Worm (Caenorhabditis elegans) whole organism, mixed stage, embryonic: ENCODE data around the gene C45B11.9.

Experiments used
- M03D4.4 ChIP-seq: sonication (generic microtip); optimal IDR thresholded peaks from 2 replicates; lab custom pipeline; 2017; ENCODE audit warnings: mild to moderate bottlenecking, missing genetic modification characterization, missing compliant biosample characterization
- blmp-1 ChIP-seq: fragments of 150-350 bp; optimal IDR thresholded peaks from 2 replicates; lab custom pipeline; 2014; ENCODE audit warnings: missing biosample characterization, missing genetic modification characterization
- ceh-39 ChIP-seq: fragments of 150-350 bp; optimal IDR thresholded peaks from 2 replicates; lab custom pipeline; 2014; ENCODE audit warnings: missing biosample characterization, missing genetic modification characterization
- ceh-43 ChIP-seq: fragments of 200-800 bp; sonication (Bioruptor generic); optimal IDR thresholded peaks from 2 replicates; lab custom pipeline; 2018; ENCODE audit warnings: mild to moderate bottlenecking, missing genetic modification characterization, moderate library complexity, missing compliant biosample characterization
- ceh-83 ChIP-seq: fragments of 200-800 bp; sonication (Bioruptor generic); optimal IDR thresholded peaks from 2 replicates; lab custom pipeline; 2018; ENCODE audit warnings: mild to moderate bottlenecking, missing genetic modification characterization, missing compliant biosample characterization
- ces-1 ChIP-seq: fragments of 150-350 bp; optimal IDR thresholded peaks from 2 replicates; lab custom pipeline; 2014; ENCODE audit warnings: missing biosample characterization, missing genetic modification reagents, missing genetic modification characterization
- cnd-1 ChIP-seq: fragments of 200-800 bp; sonication (Bioruptor generic); optimal IDR thresholded peaks from 2 replicates; lab custom pipeline; 2018; ENCODE audit warnings: mild to moderate bottlenecking, missing genetic modification characterization, missing compliant biosample characterization
- elt-3 ChIP-seq: fragments of 150-350 bp; optimal IDR thresholded peaks from 2 replicates; lab custom pipeline; 2014; ENCODE audit warnings: missing biosample characterization, missing genetic modification characterization
- flh-1 ChIP-seq: fragments of 200-800 bp; sonication (Bioruptor generic); optimal IDR thresholded peaks from 2 replicates; lab custom pipeline; 2018; ENCODE audit warnings: mild to moderate bottlenecking, missing genetic modification characterization, moderate library complexity, missing compliant biosample characterization
- ham-2 ChIP-seq: fragments of 200-800 bp; sonication (Bioruptor generic); optimal IDR thresholded peaks from 2 replicates; lab custom pipeline; 2018; ENCODE audit warnings: mild to moderate bottlenecking, missing genetic modification characterization, missing compliant biosample characterization
- hlh-1 ChIP-seq: fragments of 150-350 bp; optimal IDR thresholded peaks from 2 replicates; lab custom pipeline; 2014; ENCODE audit warnings: missing biosample characterization, missing genetic modification reagents, missing genetic modification characterization
- lin-13 ChIP-seq: fragments of 150-350 bp; optimal IDR thresholded peaks from 2 replicates; lab custom pipeline; 2014; ENCODE audit warnings: missing biosample characterization, missing genetic modification characterization
- lin-32 ChIP-seq: fragments of 200-800 bp; sonication (Bioruptor generic); optimal IDR thresholded peaks from 2 replicates; lab custom pipeline; 2018; ENCODE audit warnings: mild to moderate bottlenecking, missing genetic modification characterization, missing compliant biosample characterization
- lsy-2 ChIP-seq: fragments of 150-350 bp; optimal IDR thresholded peaks from 2 replicates; lab custom pipeline; 2014; ENCODE audit warnings: missing biosample characterization, missing genetic modification characterization
- mep-1 ChIP-seq: fragments of 150-350 bp; optimal IDR thresholded peaks from 2 replicates; lab custom pipeline; 2017; ENCODE audit warnings: missing biosample characterization, missing genetic modification reagents, missing genetic modification characterization, inconsistent platforms
- nhr-12 ChIP-seq: fragments of 150-350 bp; optimal IDR thresholded peaks from 2 replicates; lab custom pipeline; 2014; ENCODE audit warnings: missing biosample characterization, missing genetic modification characterization
- nhr-2 ChIP-seq: fragments of 150-350 bp; optimal IDR thresholded peaks from 2 replicates; lab custom pipeline; 2014; ENCODE audit warnings: missing biosample characterization, missing genetic modification characterization
- nhr-237 ChIP-seq: fragments of 150-350 bp; optimal IDR thresholded peaks from 2 replicates; lab custom pipeline; 2014; ENCODE audit warnings: missing biosample characterization, missing genetic modification characterization
- nhr-28 ChIP-seq: fragments of 150-350 bp; optimal IDR thresholded peaks from 2 replicates; lab custom pipeline; 2014; ENCODE audit warnings: missing biosample characterization, missing genetic modification characterization
- pha-4 ChIP-seq: fragments of 150-350 bp; optimal IDR thresholded peaks from 2 replicates; lab custom pipeline; 2018; ENCODE audit warnings: missing biosample characterization, missing genetic modification reagents, missing genetic modification characterization
- sem-2 ChIP-seq: fragments of 200-800 bp; sonication (Bioruptor generic); optimal IDR thresholded peaks from 2 replicates; lab custom pipeline; 2018; ENCODE audit warnings: mild to moderate bottlenecking, missing genetic modification characterization, missing compliant biosample characterization
- sptf-1 ChIP-seq: sonication (generic microtip); optimal IDR thresholded peaks from 2 replicates; lab custom pipeline; 2017; ENCODE audit warnings: mild to moderate bottlenecking, missing genetic modification characterization, moderate library complexity, missing compliant biosample characterization
- tbx-8 ChIP-seq: fragments of 200-800 bp; sonication (Bioruptor generic); optimal IDR thresholded peaks from 2 replicates; lab custom pipeline; 2018; ENCODE audit warnings: mild to moderate bottlenecking, missing genetic modification characterization, moderate library complexity, missing compliant biosample characterization
- unc-120 ChIP-seq: sonication (generic microtip); optimal IDR thresholded peaks from 2 replicates; lab custom pipeline; 2017; ENCODE audit warnings: missing genetic modification characterization, missing compliant biosample characterization; ENCODE audit not compliant: poor library complexity, severe bottlenecking
- unc-39 ChIP-seq: fragments of 150-350 bp; optimal IDR thresholded peaks from 2 replicates; lab custom pipeline; 2014; ENCODE audit warnings: missing biosample characterization, missing genetic modification characterization
- unc-62 ChIP-seq: fragments of 150-350 bp; optimal IDR thresholded peaks from 2 replicates; lab custom pipeline; 2014; ENCODE audit warnings: missing biosample characterization, missing genetic modification reagents, missing genetic modification characterization
- zip-8 ChIP-seq: fragments of 150-350 bp; optimal IDR thresholded peaks from 2 replicates; lab custom pipeline; 2014; ENCODE audit warnings: missing biosample characterization, missing genetic modification characterization
- ztf-11 ChIP-seq: fragments of 150-350 bp; optimal IDR thresholded peaks from 2 replicates; lab custom pipeline; 2014; ENCODE audit warnings: missing biosample characterization, missing genetic modification characterization

Gene C45B11.9

ce11 chrV:11057043-11057442, 16.9 kb downstream of the C45B11.9 start, which contains the start of gene srh-75:
TSS of gene srh-75 (minus strand) at chrV:11057143.
- TF ChIP-seq nhr-237 (tag; lab: Kevin White, UChicago) (no peak), lin-13 (tag; lab: Kevin White, UChicago) (no peak), nhr-2 (tag; lab: Kevin White, UChicago) (no peak), unc-62 (no peak), ham-2 (no peak), lsy-2 (tag; lab: Kevin White, UChicago) (no peak), nhr-28 (tag; lab: Kevin White, UChicago) (no peak), ceh-43 (GFP tag; lab: Kevin White, UChicago) (no peak), sem-2 (GFP tag; lab: Kevin White, UChicago) (no peak), hlh-1 (no peak), ceh-83 (GFP tag; lab: Kevin White, UChicago) (no peak), cnd-1 (no peak)
- TF ChIP-seq, all 35 proteins: peak for 0

DNA sequence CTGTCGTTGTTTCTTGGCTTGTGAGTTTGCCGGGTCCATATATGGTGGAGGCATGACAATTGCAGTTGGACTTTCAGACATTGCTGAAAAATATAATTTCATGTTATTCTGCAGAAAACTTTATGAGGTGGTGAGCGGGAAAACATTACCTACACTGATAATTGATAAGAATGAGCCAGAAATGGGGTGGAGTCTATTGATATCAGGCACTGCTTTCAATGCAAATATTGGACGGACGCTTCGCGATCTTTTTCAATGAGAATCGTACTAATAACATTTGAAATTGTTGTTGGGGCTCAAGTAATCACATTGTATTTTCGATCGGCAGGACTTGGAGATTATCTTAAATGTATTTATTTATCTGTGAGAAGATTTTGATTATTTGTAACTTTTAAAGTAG, 19.1 kb downstream of the C45B11.9 start, which contains the start of gene T04C12.1:
Gene T04C12.1 (minus strand): TSS at position 90 of the 400 bp plus-strand sequence.
- TF ChIP-seq blmp-1 (tag; lab: Kevin White, UChicago) (no peak), unc-120 (tag; lab: Kevin White, UChicago) (no peak), ceh-39 (no peak), pha-4 (tag; lab: Kevin White, UChicago) (no peak), nhr-237 (tag; lab: Kevin White, UChicago) (no peak), lin-32 (no peak), nhr-2 (tag; lab: Kevin White, UChicago) (no peak), mep-1 (tag; lab: Kevin White, UChicago) (no peak), elt-3 (no peak), hlh-1 (no peak), zip-8 (tag; lab: Kevin White, UChicago) (no peak)

DNA sequence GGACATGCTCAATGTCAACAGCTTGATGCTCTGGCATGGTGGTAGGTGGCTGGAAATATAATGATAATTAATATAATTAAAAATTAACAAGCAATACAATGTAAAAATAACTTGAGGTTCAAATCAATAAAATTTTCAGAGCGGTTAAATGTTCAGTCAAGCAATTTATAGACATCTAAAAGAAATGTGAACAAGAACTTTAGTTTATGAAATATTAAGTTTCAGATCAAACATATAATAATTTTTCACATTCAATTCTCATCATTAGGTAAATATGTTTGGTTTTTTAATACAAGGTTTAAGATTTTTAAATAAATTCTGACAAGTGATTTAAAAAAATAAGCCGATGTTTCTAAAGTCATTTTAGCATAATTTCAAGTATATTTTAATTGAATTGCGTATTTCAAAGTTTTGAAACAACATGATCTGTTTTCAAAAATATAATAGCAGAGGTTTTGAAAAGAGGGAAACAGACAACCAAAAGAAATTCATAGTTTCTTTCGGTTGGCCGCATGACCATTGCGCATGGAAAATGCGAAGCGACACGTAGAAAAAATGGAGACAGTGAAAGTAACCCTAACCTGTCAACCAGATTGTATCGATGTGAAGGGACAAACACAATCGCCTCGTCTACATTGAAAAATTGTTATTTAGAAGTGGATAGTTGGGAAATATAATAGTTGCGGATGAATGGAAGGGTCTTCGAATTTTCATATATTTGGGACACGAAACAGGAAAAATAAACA, 20.3 kb downstream of the C45B11.9 start, which contains the start of gene T04C12.11:
Gene T04C12.11 (minus strand): TSS at position 51 of the 746 bp plus-strand sequence.
- TF ChIP-seq cnd-1, result no peak
- no peak for TF ChIP-seq zip-8 (tag; lab: Kevin White, UChicago)
- TF ChIP-seq nhr-12 (tag; lab: Kevin White, UChicago), result no peak
- no peak for TF ChIP-seq ceh-83 (GFP tag; lab: Kevin White, UChicago)
- TF ChIP-seq ham-2, result no peak
- TF ChIP-seq nhr-28 (tag; lab: Kevin White, UChicago), result no peak
- no peak for TF ChIP-seq pha-4 (tag; lab: Kevin White, UChicago)
- TF ChIP-seq nhr-2 (tag; lab: Kevin White, UChicago), result no peak
- TF ChIP-seq M03D4.4 (tag; lab: Kevin White, UChicago), result no peak
- TF ChIP-seq, all 35 proteins: peak for 0

ce11 chrV:11061887-11062286, 21.8 kb downstream of the C45B11.9 start:
- no peak for TF ChIP-seq lin-13 (tag; lab: Kevin White, UChicago)
- TF ChIP-seq zip-8 (tag; lab: Kevin White, UChicago), result no peak
- no peak for TF ChIP-seq ces-1 (GFP tag; lab: Kevin White, UChicago)
- TF ChIP-seq lsy-2 (tag; lab: Kevin White, UChicago), result no peak
- TF ChIP-seq unc-120 (tag; lab: Kevin White, UChicago), result no peak
- no peak for TF ChIP-seq M03D4.4 (tag; lab: Kevin White, UChicago)
- TF ChIP-seq mep-1 (tag; lab: Kevin White, UChicago), result no peak
- TF ChIP-seq ham-2, result no peak
- TF ChIP-seq ztf-11 (tag; lab: Kevin White, UChicago), result no peak
- no peak for TF ChIP-seq nhr-28 (tag; lab: Kevin White, UChicago)
- no peak for TF ChIP-seq tbx-8 (GFP tag; lab: Kevin White, UChicago)
- no peak for TF ChIP-seq nhr-237 (tag; lab: Kevin White, UChicago)
- TF ChIP-seq ceh-39, result no peak
- no peak for TF ChIP-seq cnd-1
- TF ChIP-seq unc-39 (tag; lab: Kevin White, UChicago), result no peak

ce11 chrV:11063115-11063514, 23.0 kb downstream of the C45B11.9 start, which contains the start of gene T04C12.9:
TSS of gene T04C12.9 (minus strand) at chrV:11063215.
- TF ChIP-seq zip-8 (tag; lab: Kevin White, UChicago) (no peak), sptf-1 (tag; lab: Kevin White, UChicago) (no peak), flh-1 (GFP tag; lab: Kevin White, UChicago) (no peak)
